Fruit fly (Drosophila melanogaster) whole organism, embryonic: ENCODE measurements around the gene sud1.

Source experiments
- Aef1 ChIP-seq: fragments of 200-800 bp; sonication (Bioruptor generic); IDR thresholded peaks from 3 replicates; pipeline ENCODE4 v1.3.6; 2022; ENCODE audit warnings: missing biosample characterization, missing genetic modification characterization
- CG10654 ChIP-seq: fragments of 200-800 bp; sonication (Bioruptor generic); optimal IDR thresholded peaks from 2 replicates; lab custom pipeline; 2016; ENCODE audit warnings: missing biosample characterization, missing genetic modification characterization
- CG10959 ChIP-seq: fragments of 200-800 bp; sonication (Bioruptor generic); IDR thresholded peaks from 2 replicates; pipeline ENCODE4 v1.3.6; 2022; ENCODE audit warnings: missing biosample characterization, missing genetic modification characterization
- CG11456 ChIP-seq: fragments of 200-800 bp; sonication (Bioruptor generic); IDR thresholded peaks from 3 replicates; pipeline ENCODE4 v1.3.6; 2022; ENCODE audit warnings: missing biosample characterization, missing genetic modification characterization
- CG12942 ChIP-seq: fragments of 200-800 bp; sonication (Bioruptor generic); optimal IDR thresholded peaks from 3 replicates; lab custom pipeline; 2016; ENCODE audit warnings: missing biosample characterization, missing genetic modification characterization
- CG13894 ChIP-seq: fragments of 200-800 bp; sonication (Bioruptor generic); optimal IDR thresholded peaks from 3 replicates; lab custom pipeline; 2018; ENCODE audit warnings: missing biosample characterization, mild to moderate bottlenecking, missing genetic modification characterization, moderate library complexity
- CG16815 ChIP-seq: fragments of 200-800 bp; sonication (Bioruptor generic); optimal IDR thresholded peaks from 3 replicates; lab custom pipeline; 2017; ENCODE audit warnings: missing biosample characterization, mild to moderate bottlenecking, missing genetic modification characterization
- CG17359 ChIP-seq: fragments of 200-800 bp; sonication (Bioruptor generic); optimal IDR thresholded peaks from 3 replicates; lab custom pipeline; 2018; ENCODE audit warnings: missing biosample characterization, mild to moderate bottlenecking, missing genetic modification characterization, moderate library complexity
- CG2712 ChIP-seq: fragments of 200-800 bp; optimal IDR thresholded peaks from 3 replicates; lab custom pipeline; 2019; ENCODE audit warnings: missing biosample characterization, mild to moderate bottlenecking, missing genetic modification characterization, moderate library complexity
- CG2889 ChIP-seq: fragments of 200-800 bp; sonication (Bioruptor generic); IDR thresholded peaks from 3 replicates; pipeline ENCODE4 v1.3.6; 2022; ENCODE audit warnings: missing biosample characterization, missing genetic modification characterization
- CG30431 ChIP-seq: fragments of 200-800 bp; sonication (Bioruptor generic); optimal IDR thresholded peaks from 2 replicates; lab custom pipeline; 2017; ENCODE audit warnings: missing biosample characterization, missing genetic modification characterization
- CG3281 ChIP-seq: fragments of 200-800 bp; sonication (Bioruptor generic); optimal IDR thresholded peaks from 3 replicates; lab custom pipeline; 2017; ENCODE audit warnings: missing biosample characterization, mild to moderate bottlenecking, missing genetic modification characterization
- CG34422 ChIP-seq: fragments of 200-800 bp; sonication (Bioruptor generic); IDR thresholded peaks from 3 replicates; pipeline ENCODE4 v1.3.6; 2022; ENCODE audit warnings: missing biosample characterization, missing genetic modification characterization
- CG3838 ChIP-seq: fragments of 200-800 bp; sonication (Bioruptor generic); optimal IDR thresholded peaks from 3 replicates; lab custom pipeline; 2016; ENCODE audit warnings: missing biosample characterization, missing genetic modification characterization
- CG7357 ChIP-seq: fragments of 200-800 bp; sonication (Bioruptor generic); IDR thresholded peaks from 3 replicates; pipeline ENCODE4 v1.3.6; 2022; ENCODE audit warnings: missing biosample characterization, missing genetic modification characterization
- CG7745 ChIP-seq: fragments of 200-800 bp; sonication (Bioruptor generic); optimal IDR thresholded peaks from 2 replicates; lab custom pipeline; 2018; ENCODE audit warnings: missing biosample characterization, mild to moderate bottlenecking, missing genetic modification characterization, moderate library complexity
- CG8089 ChIP-seq: fragments of 200-800 bp; sonication (Bioruptor generic); optimal IDR thresholded peaks from 3 replicates; lab custom pipeline; 2016; ENCODE audit warnings: missing biosample characterization, missing genetic modification characterization
- CG8388 ChIP-seq: fragments of 200-800 bp; sonication (Bioruptor generic); optimal IDR thresholded peaks from 2 replicates; lab custom pipeline; 2019; ENCODE audit warnings: missing biosample characterization, mild to moderate bottlenecking, missing genetic modification characterization, moderate library complexity
- CG8924 ChIP-seq: fragments of 200-800 bp; optimal IDR thresholded peaks from 3 replicates; lab custom pipeline; 2019; ENCODE audit warnings: missing biosample characterization, mild to moderate bottlenecking, missing genetic modification characterization, moderate library complexity
- CG9437 ChIP-seq: fragments of 200-800 bp; sonication (Bioruptor generic); optimal IDR thresholded peaks from 2 replicates; lab custom pipeline; 2018; ENCODE audit warnings: missing biosample characterization, mild to moderate bottlenecking, missing genetic modification characterization
- CG9932 ChIP-seq: fragments of 200-800 bp; sonication (Bioruptor generic); IDR thresholded peaks from 2 replicates; pipeline ENCODE4 v1.3.6; 2022; ENCODE audit warnings: missing biosample characterization, missing genetic modification characterization
- Dbx ChIP-seq: fragments of 200-800 bp; sonication (Bioruptor generic); IDR thresholded peaks from 3 replicates; pipeline ENCODE4 v1.3.6; 2022; ENCODE audit warnings: missing biosample characterization, missing genetic modification characterization
- Dfd ChIP-seq, 2 experiments: fragments of >200 bp; optimal IDR thresholded peaks; 2 replicates each; lab custom pipeline; 2017; ENCODE audit warnings: missing biosample characterization in 2 of 2, missing genetic modification characterization in 2 of 2
- H2.0 ChIP-seq: fragments of 200-800 bp; sonication (Bioruptor generic); IDR thresholded peaks from 2 replicates; pipeline ENCODE4 v1.3.6; 2022; ENCODE audit warnings: missing biosample characterization, missing genetic modification characterization
- HLH3B ChIP-seq: fragments of 200-800 bp; sonication (Bioruptor generic); IDR thresholded peaks from 2 replicates; pipeline ENCODE4 v1.3.6; 2022; ENCODE audit warnings: missing biosample characterization, missing genetic modification characterization
- Hmx ChIP-seq: fragments of 200-800 bp; sonication (Bioruptor generic); optimal IDR thresholded peaks from 2 replicates; lab custom pipeline; 2016; ENCODE audit warnings: missing biosample characterization, missing genetic modification characterization
- Hr51 ChIP-seq, 2 experiments: fragments of 200-800 bp; sonication (Bioruptor generic); optimal IDR thresholded peaks; 2 replicates in 1 of 2; 3 replicates in 1 of 2; lab custom pipeline; 2016 to 2018; ENCODE audit warnings: missing biosample characterization in 2 of 2, missing genetic modification characterization in 2 of 2, mild to moderate bottlenecking in 1 of 2, moderate library complexity in 1 of 2
- Mrtf ChIP-seq: fragments of 200-800 bp; sonication (Bioruptor generic); IDR thresholded peaks from 3 replicates; pipeline ENCODE4 v1.3.6; 2022; ENCODE audit warnings: missing biosample characterization, missing genetic modification characterization
- Nf-YB ChIP-seq: fragments of 200-800 bp; sonication (Bioruptor generic); optimal IDR thresholded peaks from 3 replicates; lab custom pipeline; 2019; ENCODE audit warnings: missing biosample characterization, mild to moderate bottlenecking, missing genetic modification characterization, moderate library complexity
- Poxn ChIP-seq: fragments of 200-800 bp; sonication (Bioruptor generic); IDR thresholded peaks from 2 replicates; pipeline ENCODE4 v1.3.6; 2022; ENCODE audit warnings: missing biosample characterization, missing genetic modification characterization
- TFAM ChIP-seq: fragments of 200-800 bp; sonication (Bioruptor generic); optimal IDR thresholded peaks from 2 replicates; lab custom pipeline; 2017; ENCODE audit warnings: missing biosample characterization, missing genetic modification characterization, inconsistent platforms
- YL-1 ChIP-seq: fragments of 200-800 bp; sonication (Bioruptor generic); optimal IDR thresholded peaks from 3 replicates; lab custom pipeline; 2017; ENCODE audit warnings: missing biosample characterization, mild to moderate bottlenecking, missing genetic modification characterization
- abd-A ChIP-seq: fragments of 200-800 bp; sonication (Bioruptor generic); optimal IDR thresholded peaks from 3 replicates; lab custom pipeline; 2019; ENCODE audit warnings: missing biosample characterization, mild to moderate bottlenecking, missing genetic modification characterization, moderate library complexity
- croc ChIP-seq: fragments of 200-800 bp; sonication (Bioruptor generic); conservative IDR thresholded peaks from 3 replicates; pipeline ENCODE4 v1.3.6; 2022; ENCODE audit warnings: missing biosample characterization, missing genetic modification characterization
- fd3F ChIP-seq: fragments of 200-800 bp; sonication (Bioruptor generic); optimal IDR thresholded peaks from 2 replicates; lab custom pipeline; 2018; ENCODE audit warnings: missing biosample characterization, mild to moderate bottlenecking, missing genetic modification characterization, moderate library complexity
- fd64A ChIP-seq: fragments of 200-800 bp; sonication (Bioruptor generic); optimal IDR thresholded peaks from 3 replicates; lab custom pipeline; 2018; ENCODE audit warnings: missing biosample characterization, mild to moderate bottlenecking, missing genetic modification characterization
- grau ChIP-seq: fragments of 200-800 bp; optimal IDR thresholded peaks from 3 replicates; lab custom pipeline; 2019; ENCODE audit warnings: missing biosample characterization, mild to moderate bottlenecking, missing genetic modification characterization, moderate library complexity
- hb ChIP-seq: fragments of 200-800 bp; sonication (Bioruptor generic); IDR thresholded peaks from 3 replicates; pipeline ENCODE4 v1.3.6; 2022; ENCODE audit warnings: missing biosample characterization, missing genetic modification characterization; ENCODE audit not compliant: partially characterized antibody
- hkb ChIP-seq, 2 experiments: fragments of 200-800 bp in 1 of 2; fragments of >200 bp in 1 of 2; sonication (Bioruptor generic) in 1 of 2; IDR thresholded peaks in 1 of 2; optimal IDR thresholded peaks in 1 of 2; 2 replicates each; pipeline versions ENCODE4 v1.3.6 to Lab custom; 2017 to 2022; ENCODE audit warnings: missing biosample characterization in 1 of 2, missing genetic modification characterization in 1 of 2
- kah ChIP-seq: fragments of 200-800 bp; sonication (Bioruptor generic); optimal IDR thresholded peaks from 2 replicates; lab custom pipeline; 2018; ENCODE audit warnings: missing biosample characterization, mild to moderate bottlenecking, missing genetic modification characterization
- lola ChIP-seq, 3 experiments: fragments of >200 bp in 2 of 3; fragments of 200-800 bp in 1 of 3; sonication (Bioruptor generic) in 1 of 3; optimal IDR thresholded peaks; 2 replicates each; lab custom pipeline; 2017 to 2019; ENCODE audit warnings: missing biosample characterization in 3 of 3, missing genetic modification characterization in 3 of 3, mild to moderate bottlenecking in 1 of 3, moderate library complexity in 1 of 3
- peb ChIP-seq: fragments of 200-800 bp; sonication (Bioruptor generic); IDR thresholded peaks from 2 replicates; pipeline ENCODE4 v1.3.6; 2022; ENCODE audit warnings: missing biosample characterization, missing genetic modification characterization
- phol ChIP-seq: fragments of 200-800 bp; sonication (Bioruptor generic); optimal IDR thresholded peaks from 3 replicates; lab custom pipeline; 2018; ENCODE audit warnings: missing biosample characterization, mild to moderate bottlenecking, missing genetic modification characterization, moderate library complexity
- pum ChIP-seq: fragments of 200-800 bp; sonication (Bioruptor generic); optimal IDR thresholded peaks from 2 replicates; lab custom pipeline; 2016; ENCODE audit warnings: missing biosample characterization, missing genetic modification characterization
- salm ChIP-seq: fragments of 200-800 bp; sonication (Bioruptor generic); optimal IDR thresholded peaks from 2 replicates; lab custom pipeline; 2018; ENCODE audit warnings: missing biosample characterization, mild to moderate bottlenecking, missing genetic modification characterization
- seq ChIP-seq: fragments of 200-800 bp; sonication (Bioruptor generic); IDR thresholded peaks from 2 replicates; pipeline ENCODE4 v1.3.6; 2022; ENCODE audit warnings: missing biosample characterization, missing genetic modification characterization
- trh ChIP-seq: fragments of 200-800 bp; sonication (Bioruptor generic); optimal IDR thresholded peaks from 2 replicates; lab custom pipeline; 2016; ENCODE audit warnings: missing biosample characterization, missing genetic modification characterization
- ttk ChIP-seq: fragments of 200-800 bp; sonication (Bioruptor generic); IDR thresholded peaks from 2 replicates; pipeline ENCODE4 v2.1.2; 2022; ENCODE audit warnings: missing biosample characterization, missing genetic modification characterization

Gene sud1

dm6 chr3R:24917814-24918636, at the start of gene sud1, which contains the start of the genes PIG-S and CG11168 (continued):
- TF ChIP-seq CG30431 (GFP tag; lab: Kevin White, UChicago) = peak; percentile 21
- TF ChIP-seq seq (GFP tag; lab: Robert Waterston, UW) = 0 out of 2 replicates have a peak, but pooled peaks have one; percentile 21
- TF ChIP-seq CG2712 = peak; percentile 75
- no peak for TF ChIP-seq TFAM
- peak; percentile 67 for TF ChIP-seq CG8924 (tag; lab: Kevin White, UChicago)
- TF ChIP-seq peb = peak; percentile 38; the same call in 1 of the 2 replicates
- peak; percentile 75; the same call in 2 of the 3 replicates for TF ChIP-seq CG34422 (GFP tag; lab: Robert Waterston, UW)
- peak; percentile 68 for TF ChIP-seq CG10959 (GFP tag; lab: Robert Waterston, UW)
- peak; percentile 62; the same call in 1 of the 2 replicates for TF ChIP-seq Poxn (GFP tag; lab: Robert Waterston, UW)
- TF ChIP-seq hb (GFP tag; lab: Robert Waterston, UW) = peak; percentile 92
- TF ChIP-seq ttk (GFP tag; lab: Robert Waterston, UW) = peak; percentile 20; the same call in 1 of the 2 replicates
- TF ChIP-seq CG2889 (GFP tag; lab: Robert Waterston, UW) = no peak
- peak; percentile 53; the same call in 2 of the 3 replicates for TF ChIP-seq croc
- peak; percentile 75 for TF ChIP-seq grau (tag; lab: Kevin White, UChicago)
- TF ChIP-seq H2.0 = peak; percentile 68
- peak; percentile 54 for TF ChIP-seq CG16815 (GFP tag; lab: Kevin White, UChicago)
- TF ChIP-seq Nf-YB (GFP tag; lab: Kevin White, UChicago) = peak; percentile 18
- TF ChIP-seq Aef1 = peak; percentile 68
- no peak for TF ChIP-seq CG7745 (tag; lab: Kevin White, UChicago)
- peak; percentile 44; the same call in 1 of the 3 replicates for TF ChIP-seq CG7357 (GFP tag; lab: Robert Waterston, UW)
- peak; percentile 50 for TF ChIP-seq CG8388
- no peak for TF ChIP-seq Mrtf
- TF ChIP-seq hkb (optimal IDR thresholded peaks at IDR 0.05; lab: Kevin White, UChicago) = no peak
- 0 out of 2 replicates have a peak, but pooled peaks have one; percentile 11 for TF ChIP-seq hkb (GFP tag; IDR thresholded peaks at IDR 0.05; lab: Robert Waterston, UW)
- peak; percentile 46 for TF ChIP-seq CG9437 (GFP tag; lab: Kevin White, UChicago)
- no peak for TF ChIP-seq Dfd (GFP tag; optimal IDR thresholded peaks at IDR 0.05; lab: Kevin White, UChicago)
- no peak for TF ChIP-seq CG3281
- no peak for TF ChIP-seq fd64A (GFP tag; lab: Kevin White, UChicago)
- TF ChIP-seq trh (GFP tag; lab: Kevin White, UChicago) = no peak
- TF ChIP-seq CG8089 (GFP tag; lab: Kevin White, UChicago) = no peak
- TF ChIP-seq CG17359 (tag; lab: Kevin White, UChicago) = peak; percentile 42
- peak in 1 of 2 experiments; percentile 46 for TF ChIP-seq Hr51 (GFP tag; optimal IDR thresholded peaks at IDR 0.05; lab: Kevin White, UChicago)
- no peak for TF ChIP-seq abd-A
- peak; percentile 30 for TF ChIP-seq fd3F (GFP tag; lab: Kevin White, UChicago)
- TF ChIP-seq Dbx (GFP tag; lab: Robert Waterston, UW) = peak; percentile 59; the same call in 2 of the 3 replicates
- TF ChIP-seq CG11456 (GFP tag; lab: Robert Waterston, UW) = peak; percentile 72
- TF ChIP-seq Hmx = no peak
- TF ChIP-seq CG12942 = peak; percentile 50
- TF ChIP-seq phol (tag; lab: Kevin White, UChicago) = peak; percentile 81
- TF ChIP-seq CG9932 (GFP tag; lab: Robert Waterston, UW) = peak; percentile 89
- TF ChIP-seq salm (tag; lab: Kevin White, UChicago) = peak; percentile 17
- peak; percentile 49 for TF ChIP-seq CG10654
- peak in 1 of 3 experiments; percentile 67 for TF ChIP-seq lola (GFP tag; optimal IDR thresholded peaks at IDR 0.05; lab: Kevin White, UChicago)
- no peak for TF ChIP-seq CG13894 (tag; lab: Kevin White, UChicago)
- TF ChIP-seq HLH3B (GFP tag; lab: Robert Waterston, UW) = peak; percentile 49; the same call in 1 of the 2 replicates
- peak; percentile 51 for TF ChIP-seq YL-1 (GFP tag; lab: Kevin White, UChicago)
- TF ChIP-seq CG3838 (GFP tag; lab: Kevin White, UChicago) = peak; percentile 18
- no peak for TF ChIP-seq pum (GFP tag; lab: Kevin White, UChicago)
- peak; percentile 12 for TF ChIP-seq kah (GFP tag; lab: Kevin White, UChicago)
